Fruit fly (Drosophila melanogaster) whole organism, prepupa: ENCODE measurements around the gene CG43255.

Experiments used
- Blimp-1 ChIP-seq: fragments of 200-800 bp; sonication (Bioruptor generic); optimal IDR thresholded peaks from 3 replicates; lab custom pipeline; 2017; ENCODE audit warnings: missing biosample characterization, missing genetic modification characterization, mild to moderate bottlenecking, moderate library complexity, missing genetic modification reagents
- CG16779 ChIP-seq: fragments of 200-800 bp; sonication (Bioruptor generic); optimal IDR thresholded peaks from 3 replicates; lab custom pipeline; 2017; ENCODE audit warnings: missing biosample characterization, mild to moderate bottlenecking, missing genetic modification characterization
- CG3919 ChIP-seq: fragments of 200-800 bp; sonication (Bioruptor generic); optimal IDR thresholded peaks from 3 replicates; lab custom pipeline; 2016; ENCODE audit warnings: missing biosample characterization, missing genetic modification characterization
- Ets21C ChIP-seq: fragments of 200-800 bp; sonication (Bioruptor generic); optimal IDR thresholded peaks from 3 replicates; lab custom pipeline; 2016; ENCODE audit warnings: missing biosample characterization, missing genetic modification characterization
- Sox15 ChIP-seq: fragments of 200-800 bp; sonication (Bioruptor generic); optimal IDR thresholded peaks from 3 replicates; lab custom pipeline; 2016; ENCODE audit warnings: missing biosample characterization, missing genetic modification characterization
- salr ChIP-seq, 2 experiments: fragments of 200-800 bp; sonication (Bioruptor generic); optimal IDR thresholded peaks; 3 replicates each; lab custom pipeline; 2016 to 2018; ENCODE audit warnings: missing biosample characterization in 2 of 2, missing genetic modification characterization in 2 of 2, mild to moderate bottlenecking in 1 of 2

DNA sequence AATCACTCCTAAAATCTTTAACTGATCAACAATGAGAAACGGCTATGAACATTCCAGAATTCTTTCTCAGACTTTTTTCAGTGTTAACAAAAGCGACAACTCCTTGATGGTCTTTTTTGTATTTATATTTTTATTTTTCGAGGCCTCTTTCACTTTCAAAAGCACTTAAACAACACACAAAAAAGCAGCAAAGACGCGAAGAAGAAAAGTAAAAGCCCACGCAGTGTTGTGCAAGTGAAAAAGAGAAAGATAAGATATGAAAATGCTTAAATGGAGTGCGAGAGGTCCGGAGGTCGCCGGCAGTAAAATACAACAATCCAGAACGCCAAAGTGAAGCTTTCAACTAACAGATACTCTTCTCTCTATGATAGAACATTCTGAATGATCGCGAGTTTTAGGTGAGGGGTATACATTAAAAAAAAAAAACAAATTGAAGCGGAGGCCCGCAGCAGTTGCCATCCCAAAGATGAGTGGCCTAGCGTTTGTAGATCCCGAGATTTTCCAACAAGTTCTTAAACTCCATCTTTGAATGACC lies 30.3 kb upstream of the CG43255 start:
- TF ChIP-seq Ets21C (GFP tag; lab: Kevin White, UChicago) = no peak
- no peak for TF ChIP-seq CG16779 (tag; lab: Kevin White, UChicago)
- no peak for TF ChIP-seq Sox15 (GFP tag; lab: Kevin White, UChicago)
- peak; percentile 97 for TF ChIP-seq Blimp-1 (GFP tag; lab: Kevin White, UChicago)
- TF ChIP-seq salr (GFP tag; optimal IDR thresholded peaks at IDR 0.05; lab: Kevin White, UChicago) = no peak
- TF ChIP-seq CG3919 (GFP tag; lab: Kevin White, UChicago) = no peak
